Fruit fly (Drosophila melanogaster) whole organism, embryonic: Measurements from ENCODE around the gene CG10750.

ENCODE experiments used
- CG16779 ChIP-seq: fragments of 200-800 bp; sonication (Bioruptor generic); IDR thresholded peaks from 2 replicates; pipeline ENCODE4 v1.3.6; 2022; ENCODE audit warnings: missing biosample characterization, missing genetic modification characterization
- CG6272 ChIP-seq: fragments of 200-800 bp; sonication (Bioruptor generic); IDR thresholded peaks from 2 replicates; pipeline ENCODE4 v1.3.6; 2022; ENCODE audit warnings: missing biosample characterization, missing genetic modification characterization
- CG7357 ChIP-seq: fragments of 200-800 bp; sonication (Bioruptor generic); IDR thresholded peaks from 3 replicates; pipeline ENCODE4 v1.3.6; 2022; ENCODE audit warnings: missing biosample characterization, missing genetic modification characterization
- GATAe ChIP-seq: fragments of 200-800 bp; sonication (Bioruptor generic); conservative IDR thresholded peaks from 2 replicates; pipeline ENCODE4 v1.3.6; 2022; ENCODE audit warnings: missing biosample characterization, missing genetic modification characterization
- HLH4C ChIP-seq: fragments of 200-800 bp; sonication (Bioruptor generic); IDR thresholded peaks from 3 replicates; pipeline ENCODE4 v1.3.6; 2022; ENCODE audit warnings: missing biosample characterization, missing genetic modification characterization; ENCODE audit not compliant: partially characterized antibody
- Mrtf ChIP-seq: fragments of 200-800 bp; sonication (Bioruptor generic); IDR thresholded peaks from 3 replicates; pipeline ENCODE4 v1.3.6; 2022; ENCODE audit warnings: missing biosample characterization, missing genetic modification characterization
- dpn ChIP-seq, 2 experiments: fragments of 200-800 bp; sonication (Bioruptor generic); optimal IDR thresholded peaks; 3 replicates each; lab custom pipeline; 2016; ENCODE audit warnings: missing biosample characterization in 2 of 2, missing genetic modification characterization in 2 of 2
- fd102C ChIP-seq: fragments of 200-800 bp; sonication (Bioruptor generic); optimal IDR thresholded peaks from 2 replicates; lab custom pipeline; 2018; ENCODE audit warnings: missing biosample characterization, mild to moderate bottlenecking, missing genetic modification characterization, moderate library complexity
- lbe ChIP-seq: fragments of 200-800 bp; sonication (Bioruptor generic); optimal IDR thresholded peaks from 2 replicates; lab custom pipeline; 2016; ENCODE audit warnings: missing biosample characterization, mild to moderate bottlenecking, missing genetic modification characterization
- nau ChIP-seq: fragments of 200-800 bp; sonication (Bioruptor generic); optimal IDR thresholded peaks from 3 replicates; lab custom pipeline; 2017; ENCODE audit warnings: missing biosample characterization, mild to moderate bottlenecking, missing genetic modification characterization, missing genetic modification reagents
- tgo ChIP-seq: fragments of 200-800 bp; sonication (Bioruptor generic); IDR thresholded peaks from 3 replicates; pipeline ENCODE4 v1.3.6; 2022; ENCODE audit warnings: missing biosample characterization, missing genetic modification characterization
- usp ChIP-seq: fragments of >200 bp; optimal IDR thresholded peaks from 2 replicates; lab custom pipeline; 2017; ENCODE audit warnings: missing biosample characterization, missing genetic modification characterization
- vfl ChIP-seq: fragments of 200-800 bp; sonication (Bioruptor generic); optimal IDR thresholded peaks from 2 replicates; lab custom pipeline; 2016; ENCODE audit warnings: missing biosample characterization, missing genetic modification characterization

DNA sequence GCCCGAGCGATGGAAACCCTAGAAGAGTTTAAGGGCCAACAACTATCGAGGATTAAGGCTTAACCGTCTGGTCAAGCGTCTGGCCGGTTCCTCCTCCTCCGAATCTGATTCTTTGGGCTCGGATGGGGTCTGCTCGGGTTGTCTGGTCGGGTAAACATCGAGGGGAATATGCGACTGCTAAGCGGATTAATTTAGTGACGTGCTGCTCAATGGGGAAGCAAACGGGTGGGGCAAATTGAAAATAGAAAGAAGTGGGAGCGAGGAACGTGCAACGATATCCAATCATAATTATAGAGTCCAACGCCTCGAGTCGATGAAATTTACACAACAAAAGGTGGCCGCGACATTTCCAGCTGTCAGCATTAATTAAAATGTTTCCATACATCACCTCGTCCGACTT lies 3.3 kb upstream of the CG10750 start:
- TF ChIP-seq CG6272 (GFP tag; lab: Robert Waterston, UW), result no peak
- no peak for TF ChIP-seq HLH4C
- TF ChIP-seq tgo (GFP tag; lab: Robert Waterston, UW), result no peak
- TF ChIP-seq lbe, result no peak
- TF ChIP-seq CG16779, result no peak
- no peak for TF ChIP-seq dpn (GFP tag; optimal IDR thresholded peaks at IDR 0.05; lab: Kevin White, UChicago)
- no peak for TF ChIP-seq vfl
- TF ChIP-seq GATAe, result no peak
- TF ChIP-seq fd102C (GFP tag; lab: Kevin White, UChicago), result no peak
- no peak for TF ChIP-seq usp
- no peak for TF ChIP-seq CG7357 (GFP tag; lab: Robert Waterston, UW)
- no peak for TF ChIP-seq Mrtf
- no peak for TF ChIP-seq nau (GFP tag; lab: Kevin White, UChicago)
